Fruit fly (Drosophila melanogaster): Measurements from ENCODE around the gene Rpn12R.

DNA sequence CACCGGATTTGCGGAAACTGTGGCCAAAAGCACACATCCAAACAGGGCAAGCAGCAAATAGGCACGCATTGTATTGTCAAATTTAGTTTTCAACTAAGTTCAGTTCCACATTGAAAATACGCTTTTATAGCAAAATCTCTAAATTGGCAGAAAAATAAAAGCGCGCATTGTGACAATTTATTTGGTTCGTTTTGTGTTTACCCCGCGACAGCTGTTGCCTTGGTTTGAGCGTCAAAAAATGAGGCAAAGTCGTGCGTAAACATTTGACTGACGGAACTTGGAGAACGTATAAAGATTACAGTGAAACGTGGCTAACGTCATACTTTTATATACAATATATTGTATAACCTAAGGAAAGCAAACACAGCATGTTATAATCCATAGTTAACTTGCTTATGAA lies 11.7 kb upstream of the Rpn12R start, which contains the start of gene CG18649:
- TF ChIP-seq CG8924 (tag; optimal IDR thresholded peaks at IDR 0.05) (no peak), CG6813 (GFP tag; optimal IDR thresholded peaks at IDR 0.05) (no peak), emc (GFP tag; optimal IDR thresholded peaks at IDR 0.05) (no peak), CG2712 (tag; optimal IDR thresholded peaks at IDR 0.05) (no peak), CG3726 (GFP tag; IDR thresholded peaks at IDR 0.05) (no peak), Fer3 (tag; optimal IDR thresholded peaks at IDR 0.05) (no peak), CG2889 (GFP tag; IDR thresholded peaks at IDR 0.05) (no peak), CG10543 (GFP tag; optimal IDR thresholded peaks at IDR 0.05) (no peak), CG7372 (GFP tag; IDR thresholded peaks at IDR 0.05) (no peak)
